Fruit fly (Drosophila melanogaster) whole organism, wandering third instar larva: ENCODE data around the gene CG10862.
A peak's percentile ranks its signal among the peaks of the same experiment; 100 is the strongest.

Source experiments
- Abd-B ChIP-seq: fragments of >200 bp; optimal IDR thresholded peaks from 2 replicates; lab custom pipeline; 2017; ENCODE audit warnings: missing biosample characterization, missing genetic modification characterization
- CG32264 ChIP-seq: fragments of 200-800 bp; sonication (Bioruptor generic); optimal IDR thresholded peaks from 2 replicates; lab custom pipeline; 2016; ENCODE audit warnings: missing biosample characterization, missing genetic modification characterization
- CG9705 ChIP-seq: fragments of 200-800 bp; sonication (Bioruptor generic); optimal IDR thresholded peaks from 2 replicates; lab custom pipeline; 2018; ENCODE audit warnings: missing biosample characterization, mild to moderate bottlenecking, missing genetic modification characterization
- CrebA ChIP-seq: fragments of 200-800 bp; sonication (Bioruptor generic); optimal IDR thresholded peaks from 2 replicates; lab custom pipeline; 2016; ENCODE audit warnings: missing biosample characterization, mild to moderate bottlenecking, missing genetic modification characterization, borderline replicate concordance
- Dfd ChIP-seq: fragments of >200 bp; optimal IDR thresholded peaks from 2 replicates; lab custom pipeline; 2017; ENCODE audit warnings: missing biosample characterization, missing genetic modification characterization
- Dif ChIP-seq: fragments of 200-275, 200-300 bp; sonication (Bioruptor generic); optimal IDR thresholded peaks from 2 replicates; lab custom pipeline; 2018; ENCODE audit warnings: missing biosample characterization, missing genetic modification characterization; ENCODE audit not compliant: partially characterized antibody
- GATAd ChIP-seq: sonication (Bioruptor generic); optimal IDR thresholded peaks from 2 replicates; lab custom pipeline; 2016; ENCODE audit warnings: missing biosample characterization, missing genetic modification characterization
- HLH106 ChIP-seq: fragments of 200-800 bp; optimal IDR thresholded peaks from 3 replicates; lab custom pipeline; 2019; ENCODE audit warnings: missing biosample characterization, mild to moderate bottlenecking, missing genetic modification characterization, moderate library complexity
- Hnf4 ChIP-seq: fragments of 200-800 bp; sonication (Bioruptor generic); optimal IDR thresholded peaks from 2 replicates; lab custom pipeline; 2016; ENCODE audit warnings: missing biosample characterization, mild to moderate bottlenecking, missing genetic modification characterization
- Hr78 ChIP-seq: fragments of >200 bp; optimal IDR thresholded peaks from 2 replicates; lab custom pipeline; 2017; ENCODE audit warnings: missing biosample characterization, missing genetic modification characterization
- Hr83 ChIP-seq: fragments of 200-300 bp; sonication (Bioruptor generic); optimal IDR thresholded peaks from 2 replicates; lab custom pipeline; 2016; ENCODE audit warnings: missing biosample characterization, mild to moderate bottlenecking, missing genetic modification characterization, moderate library complexity; ENCODE audit not compliant: poor library complexity, severe bottlenecking
- Jra ChIP-seq: sonication (Bioruptor generic); optimal IDR thresholded peaks from 2 replicates; lab custom pipeline; 2016; ENCODE audit warnings: missing biosample characterization, missing genetic modification characterization
- Mio ChIP-seq: sonication (Bioruptor generic); optimal IDR thresholded peaks from 2 replicates; lab custom pipeline; 2016; ENCODE audit warnings: missing biosample characterization, missing genetic modification characterization
- Myc ChIP-seq: fragments of >200 bp; optimal IDR thresholded peaks from 2 replicates; lab custom pipeline; 2017
- N ChIP-seq: fragments of >200 bp; optimal IDR thresholded peaks from 2 replicates; lab custom pipeline; 2018; ENCODE audit warnings: missing biosample characterization, missing external identifiers, missing genetic modification characterization
- OdsH ChIP-seq: fragments of 200-800 bp; sonication (Bioruptor generic); optimal IDR thresholded peaks from 2 replicates; lab custom pipeline; 2016; ENCODE audit warnings: missing biosample characterization, mild to moderate bottlenecking, missing genetic modification characterization
- Rel ChIP-seq, 2 experiments: fragments of 200-800 bp; sonication (Bioruptor generic) in 1 of 2; optimal IDR thresholded peaks; 2 replicates in 1 of 2; 3 replicates in 1 of 2; lab custom pipeline; 2016 to 2019; ENCODE audit warnings: mild to moderate bottlenecking in 2 of 2, missing biosample characterization in 2 of 2, missing genetic modification characterization in 2 of 2, moderate library complexity in 1 of 2
- Sp1 ChIP-seq: fragments of 200-800 bp; sonication (Bioruptor generic); optimal IDR thresholded peaks from 3 replicates; lab custom pipeline; 2019; ENCODE audit warnings: missing biosample characterization, mild to moderate bottlenecking, missing genetic modification characterization, moderate library complexity
- Vsx2 ChIP-seq: fragments of 200-300, 225-300 bp; sonication (Bioruptor generic); optimal IDR thresholded peaks from 2 replicates; lab custom pipeline; 2018; ENCODE audit warnings: missing biosample characterization, missing genetic modification characterization; ENCODE audit not compliant: partially characterized antibody
- br ChIP-seq: fragments of 200-800 bp; sonication (Bioruptor generic); optimal IDR thresholded peaks from 2 replicates; lab custom pipeline; 2016; ENCODE audit warnings: missing biosample characterization, missing genetic modification characterization
- brk ChIP-seq: fragments of 200-800 bp; sonication (Bioruptor generic); optimal IDR thresholded peaks from 2 replicates; lab custom pipeline; 2016; ENCODE audit warnings: missing biosample characterization, mild to moderate bottlenecking, missing genetic modification characterization
- dl ChIP-seq, 2 experiments: fragments of 175-275, 200-275 bp in 1 of 2; fragments of 200-275 bp in 1 of 2; sonication (Bioruptor generic); optimal IDR thresholded peaks; lab custom pipeline; 2018; ENCODE audit warnings: mild to moderate bottlenecking in 2 of 2, missing biosample characterization in 2 of 2, missing genetic modification characterization in 2 of 2, moderate library complexity in 2 of 2; ENCODE audit not compliant: partially characterized antibody in 2 of 2, insufficient read depth in 1 of 2
- dmrt93B ChIP-seq: fragments of 200-800 bp; sonication (Bioruptor generic); optimal IDR thresholded peaks from 2 replicates; lab custom pipeline; 2018; ENCODE audit warnings: missing biosample characterization, mild to moderate bottlenecking, missing genetic modification characterization
- dsf ChIP-seq: sonication (Bioruptor generic); optimal IDR thresholded peaks from 2 replicates; lab custom pipeline; 2016; ENCODE audit warnings: missing biosample characterization, missing genetic modification characterization, borderline replicate concordance
- ey ChIP-seq: fragments of 200-800 bp; sonication (Bioruptor generic); optimal IDR thresholded peaks from 2 replicates; lab custom pipeline; 2016; ENCODE audit warnings: missing biosample characterization, missing genetic modification characterization
- foxo ChIP-seq, 2 experiments: fragments of 200-800 bp; sonication (Bioruptor generic); optimal IDR thresholded peaks; 2 replicates in 1 of 2; 3 replicates in 1 of 2; lab custom pipeline; 2016 to 2017; ENCODE audit warnings: missing biosample characterization in 2 of 2, missing genetic modification characterization in 2 of 2
- fru ChIP-seq: fragments of 200-800 bp; sonication (Bioruptor generic); optimal IDR thresholded peaks from 3 replicates; lab custom pipeline; 2016; ENCODE audit warnings: missing biosample characterization, mild to moderate bottlenecking, missing genetic modification characterization
- h ChIP-seq: fragments of 200-800 bp; sonication (Bioruptor generic); optimal IDR thresholded peaks from 3 replicates; lab custom pipeline; 2016; ENCODE audit warnings: missing biosample characterization, mild to moderate bottlenecking, missing genetic modification characterization
- jim ChIP-seq: fragments of 175-275, 200-325 bp; sonication (Bioruptor generic); optimal IDR thresholded peaks from 2 replicates; lab custom pipeline; 2016; ENCODE audit warnings: missing biosample characterization, mild to moderate bottlenecking, missing genetic modification characterization
- lola ChIP-seq: fragments of >200 bp; optimal IDR thresholded peaks from 2 replicates; lab custom pipeline; 2017; ENCODE audit warnings: missing biosample characterization, missing genetic modification characterization
- pan ChIP-seq: fragments of >200 bp; optimal IDR thresholded peaks from 2 replicates; lab custom pipeline; 2017
- psq ChIP-seq: fragments of 200-800 bp; sonication (Bioruptor generic); optimal IDR thresholded peaks from 3 replicates; lab custom pipeline; 2017; ENCODE audit warnings: missing biosample characterization, mild to moderate bottlenecking, missing genetic modification characterization, moderate library complexity
- rgr ChIP-seq: fragments of 200-800 bp; sonication (Bioruptor generic); optimal IDR thresholded peaks from 3 replicates; lab custom pipeline; 2016; ENCODE audit warnings: missing biosample characterization, mild to moderate bottlenecking, missing genetic modification characterization
- sage ChIP-seq: fragments of 200-800 bp; sonication (Bioruptor generic); optimal IDR thresholded peaks from 2 replicates; lab custom pipeline; 2016; ENCODE audit warnings: missing biosample characterization, mild to moderate bottlenecking, missing genetic modification characterization
- sv ChIP-seq: fragments of 200-800 bp; sonication (Bioruptor generic); optimal IDR thresholded peaks from 3 replicates; lab custom pipeline; 2016; ENCODE audit warnings: missing biosample characterization, missing genetic modification characterization
- tai ChIP-seq: sonication (Bioruptor generic); optimal IDR thresholded peaks from 2 replicates; lab custom pipeline; 2016; ENCODE audit warnings: missing biosample characterization, missing genetic modification characterization
- usp ChIP-seq: fragments of >200 bp; optimal IDR thresholded peaks from 2 replicates; lab custom pipeline; 2017; ENCODE audit warnings: missing biosample characterization, missing genetic modification characterization
- woc ChIP-seq: sonication (Bioruptor generic); optimal IDR thresholded peaks from 2 replicates; lab custom pipeline; 2016; ENCODE audit warnings: missing biosample characterization, mild to moderate bottlenecking, missing genetic modification characterization

CG10862 gene

DNA sequence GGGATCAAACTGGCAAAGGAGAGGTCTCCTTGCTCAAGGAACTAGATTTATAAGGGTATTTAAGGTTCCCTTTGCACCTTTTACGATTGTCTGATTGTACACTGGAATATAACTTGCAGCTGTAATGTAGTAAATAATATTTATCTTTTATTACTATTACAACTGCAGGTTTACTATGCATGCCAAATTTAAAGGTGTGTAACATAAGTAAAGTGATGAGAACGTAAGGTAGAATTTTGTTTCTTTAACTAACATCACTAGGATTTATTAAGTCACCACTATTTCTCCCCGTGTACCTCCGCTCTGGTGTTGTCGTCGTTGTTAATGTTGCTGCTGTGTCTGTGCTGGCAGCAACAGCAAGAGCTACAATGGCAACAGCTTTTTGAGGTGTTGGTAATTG lies 13.0 kb upstream of the CG10862 start:
- no peak for TF ChIP-seq Hr83 (GFP tag; lab: Kevin White, UChicago)
- no peak for TF ChIP-seq Myc
- TF ChIP-seq CG32264 = no peak
- TF ChIP-seq jim = no peak
- TF ChIP-seq GATAd (GFP tag; lab: Kevin White, UChicago) = no peak
- no peak for TF ChIP-seq Sp1 (GFP tag; lab: Kevin White, UChicago)
- TF ChIP-seq Hnf4 (GFP tag; lab: Kevin White, UChicago) = no peak
- no peak for TF ChIP-seq Dif (GFP tag; lab: Kevin White, UChicago)

DNA sequence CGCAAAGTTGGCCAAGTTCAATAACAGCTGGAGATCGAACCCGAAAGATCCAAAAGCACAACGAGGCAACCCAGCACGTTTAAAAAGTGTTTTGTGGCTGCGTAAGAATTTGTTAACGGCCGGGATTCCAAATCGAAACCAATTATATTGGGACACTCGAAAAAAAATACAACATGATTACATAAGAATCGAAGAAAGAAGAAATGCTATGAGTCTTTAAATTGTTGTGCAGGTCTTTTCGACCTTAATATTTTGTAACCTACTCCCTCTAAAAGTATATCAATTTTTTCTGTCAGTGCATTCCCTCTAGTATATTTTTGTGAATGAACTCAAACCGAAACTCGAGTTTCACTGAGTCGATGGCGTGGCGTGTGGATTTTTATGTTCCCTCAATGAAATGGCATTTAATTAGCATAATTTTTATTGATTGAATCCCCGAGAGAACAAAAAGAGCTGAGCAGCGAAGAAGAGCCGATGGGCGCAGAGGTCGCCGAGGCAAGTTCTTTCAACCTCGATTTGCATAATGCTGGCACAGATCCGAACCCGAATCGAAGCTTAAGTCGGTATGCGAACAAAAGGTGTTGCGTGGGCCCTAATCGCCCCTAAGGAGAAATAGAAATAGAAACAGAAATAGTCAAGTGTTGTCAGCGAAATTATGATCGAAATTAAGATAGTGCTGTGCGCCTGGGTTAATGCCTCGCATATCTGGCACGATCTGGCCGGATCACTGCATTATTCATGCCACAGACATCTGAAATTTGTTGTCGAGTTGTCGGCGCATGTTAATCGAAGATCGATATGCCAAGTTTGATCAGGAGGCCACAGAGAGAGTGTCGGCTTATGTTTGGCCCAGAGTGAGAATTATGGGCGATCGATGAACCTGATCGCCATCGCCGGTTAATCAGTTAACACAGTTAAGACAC lies 11.0 kb upstream of the CG10862 start:
- no peak for TF ChIP-seq h (GFP tag; lab: Kevin White, UChicago)
- peak; percentile 12 for TF ChIP-seq Hnf4 (GFP tag; lab: Kevin White, UChicago)
- TF ChIP-seq jim = no peak
- no peak for TF ChIP-seq foxo (GFP tag; optimal IDR thresholded peaks at IDR 0.05; lab: Kevin White, UChicago)
- TF ChIP-seq Rel (GFP tag; optimal IDR thresholded peaks at IDR 0.05; lab: Kevin White, UChicago) = no peak
- TF ChIP-seq Rel (tag; optimal IDR thresholded peaks at IDR 0.05; lab: Kevin White, UChicago) = no peak
- TF ChIP-seq Jra (GFP tag; lab: Kevin White, UChicago) = no peak
- no peak for TF ChIP-seq CrebA
- TF ChIP-seq Hr78 (GFP tag; lab: Kevin White, UChicago) = no peak
- no peak for TF ChIP-seq Hr83 (GFP tag; lab: Kevin White, UChicago)
- TF ChIP-seq br = peak; percentile 26
- peak; percentile 42 for TF ChIP-seq sv (GFP tag; lab: Kevin White, UChicago)
- no peak for TF ChIP-seq Vsx2 (GFP tag; lab: Kevin White, UChicago)
- no peak for TF ChIP-seq N
- no peak for TF ChIP-seq dl (GFP tag; optimal IDR thresholded peaks at IDR 0.05; lab: Kevin White, UChicago; ENCODE audit: insufficient read depth in 1 of 2, partially characterized antibody in 2 of 2)
- peak; percentile 28 for TF ChIP-seq Sp1 (GFP tag; lab: Kevin White, UChicago)
- no peak for TF ChIP-seq usp (GFP tag; lab: Kevin White, UChicago)
- TF ChIP-seq CG32264 = no peak
- peak; percentile 56 for TF ChIP-seq ey
- TF ChIP-seq Mio (GFP tag; lab: Kevin White, UChicago) = no peak
- no peak for TF ChIP-seq brk (GFP tag; lab: Kevin White, UChicago)
- TF ChIP-seq pan = no peak
- peak; percentile 45 for TF ChIP-seq rgr
- no peak for TF ChIP-seq CG9705 (GFP tag; lab: Kevin White, UChicago)
- TF ChIP-seq Dfd (GFP tag; lab: Kevin White, UChicago) = no peak
- no peak for TF ChIP-seq Dif (GFP tag; lab: Kevin White, UChicago)
- TF ChIP-seq OdsH (GFP tag; lab: Kevin White, UChicago) = peak; percentile 50
- no peak for TF ChIP-seq HLH106
- TF ChIP-seq tai = peak; percentile 60
- TF ChIP-seq dsf (GFP tag; lab: Kevin White, UChicago) = no peak
- no peak for TF ChIP-seq GATAd (GFP tag; lab: Kevin White, UChicago)
- TF ChIP-seq psq (GFP tag; lab: Kevin White, UChicago) = peak; percentile 16
- TF ChIP-seq Myc = no peak
- TF ChIP-seq Abd-B = no peak
- no peak for TF ChIP-seq dmrt93B (GFP tag; lab: Kevin White, UChicago)
- TF ChIP-seq fru = no peak
- no peak for TF ChIP-seq woc (GFP tag; lab: Kevin White, UChicago)
- TF ChIP-seq lola (GFP tag; lab: Kevin White, UChicago) = no peak
- no peak for TF ChIP-seq sage (GFP tag; lab: Kevin White, UChicago)
